Fruit fly (Drosophila melanogaster) whole organism, embryonic: ENCODE data around the gene CG46301.

Experiments used
- CG10321 ChIP-seq: fragments of 200-800 bp; sonication (Bioruptor generic); IDR thresholded peaks from 2 replicates; pipeline ENCODE4 v1.3.6; 2022; ENCODE audit warnings: missing biosample characterization, missing genetic modification characterization
- CG10543 ChIP-seq: fragments of 200-800 bp; sonication (Bioruptor generic); optimal IDR thresholded peaks from 3 replicates; lab custom pipeline; 2017; ENCODE audit warnings: missing biosample characterization, mild to moderate bottlenecking, missing genetic modification characterization, moderate library complexity
- CG10959 ChIP-seq: fragments of 200-800 bp; sonication (Bioruptor generic); IDR thresholded peaks from 2 replicates; pipeline ENCODE4 v1.3.6; 2022; ENCODE audit warnings: missing biosample characterization, missing genetic modification characterization
- CG10979 ChIP-seq: fragments of 200-800 bp; sonication (Bioruptor generic); optimal IDR thresholded peaks from 2 replicates; lab custom pipeline; 2018; ENCODE audit warnings: missing biosample characterization, mild to moderate bottlenecking, missing genetic modification characterization, moderate library complexity
- CG12219 ChIP-seq: fragments of 200-800 bp; sonication (Bioruptor generic); optimal IDR thresholded peaks from 3 replicates; lab custom pipeline; 2018; ENCODE audit warnings: missing biosample characterization, mild to moderate bottlenecking, missing genetic modification characterization
- CG12391 ChIP-seq: fragments of 200-800 bp; sonication (Bioruptor generic); optimal IDR thresholded peaks from 3 replicates; lab custom pipeline; 2018; ENCODE audit warnings: missing biosample characterization, mild to moderate bottlenecking, missing genetic modification characterization, moderate library complexity
- CG13287 ChIP-seq: fragments of 200-800 bp; sonication (Bioruptor generic); IDR thresholded peaks from 2 replicates; pipeline ENCODE4 v1.3.6; 2022; ENCODE audit warnings: missing biosample characterization, missing genetic modification characterization; ENCODE audit not compliant: partially characterized antibody
- CG15696 ChIP-seq: fragments of 200-800 bp; sonication (Bioruptor generic); optimal IDR thresholded peaks from 2 replicates; lab custom pipeline; 2019; ENCODE audit warnings: missing biosample characterization, mild to moderate bottlenecking, missing genetic modification characterization, moderate library complexity
- CG17385 ChIP-seq: fragments of 200-800 bp; sonication (Bioruptor generic); optimal IDR thresholded peaks from 3 replicates; lab custom pipeline; 2018; ENCODE audit warnings: missing biosample characterization, mild to moderate bottlenecking, missing genetic modification characterization
- CG18011 ChIP-seq: fragments of 200-800 bp; sonication (Bioruptor generic); optimal IDR thresholded peaks from 2 replicates; lab custom pipeline; 2017; ENCODE audit warnings: missing biosample characterization, missing genetic modification characterization, mild to moderate bottlenecking, moderate library complexity, missing genotype
- CG3163 ChIP-seq: fragments of 200-800 bp; sonication (Bioruptor generic); optimal IDR thresholded peaks from 3 replicates; lab custom pipeline; 2016; ENCODE audit warnings: missing biosample characterization, missing genetic modification characterization
- CG3407 ChIP-seq: fragments of 200-800 bp; sonication (Bioruptor generic); optimal IDR thresholded peaks from 2 replicates; lab custom pipeline; 2018; ENCODE audit warnings: missing biosample characterization, mild to moderate bottlenecking, missing genetic modification characterization
- CG4360 ChIP-seq: fragments of 200-800 bp; sonication (Bioruptor generic); IDR thresholded peaks from 2 replicates; pipeline ENCODE4 v1.3.6; 2022; ENCODE audit warnings: missing biosample characterization, missing genetic modification characterization
- CG4404 ChIP-seq: fragments of 200-800 bp; sonication (Bioruptor generic); IDR thresholded peaks from 2 replicates; pipeline ENCODE4 v1.3.6; 2022; ENCODE audit warnings: missing biosample characterization, missing genetic modification characterization
- CG5180 ChIP-seq: fragments of 200-800 bp; sonication (Bioruptor generic); optimal IDR thresholded peaks from 3 replicates; lab custom pipeline; 2017; ENCODE audit warnings: missing biosample characterization, missing genetic modification characterization, mild to moderate bottlenecking, moderate library complexity, missing genetic modification reagents
- CG8281 ChIP-seq: fragments of 200-800 bp; sonication (Bioruptor generic); optimal IDR thresholded peaks from 2 replicates; lab custom pipeline; 2018; ENCODE audit warnings: missing biosample characterization, mild to moderate bottlenecking, missing genetic modification characterization, moderate library complexity
- CG8290 ChIP-seq, 3 experiments: fragments of 200-800 bp; sonication (Bioruptor generic); optimal IDR thresholded peaks; 2 replicates each; lab custom pipeline; 2016 to 2019; ENCODE audit warnings: missing biosample characterization in 3 of 3, missing genetic modification characterization in 3 of 3, mild to moderate bottlenecking in 2 of 3, moderate library complexity in 1 of 3
- CG9817 ChIP-seq: fragments of 200-800 bp; sonication (Bioruptor generic); optimal IDR thresholded peaks from 2 replicates; lab custom pipeline; 2018; ENCODE audit warnings: missing biosample characterization, mild to moderate bottlenecking, missing genetic modification characterization, moderate library complexity
- CG9876 ChIP-seq: fragments of 200-800 bp; sonication (Bioruptor generic); optimal IDR thresholded peaks from 2 replicates; lab custom pipeline; 2016; ENCODE audit warnings: missing biosample characterization, missing genetic modification characterization
- D19B ChIP-seq: fragments of 200-800 bp; sonication (Bioruptor generic); optimal IDR thresholded peaks from 2 replicates; lab custom pipeline; 2017; ENCODE audit warnings: missing biosample characterization, mild to moderate bottlenecking, missing genetic modification characterization
- Dbx ChIP-seq: fragments of 200-800 bp; sonication (Bioruptor generic); IDR thresholded peaks from 3 replicates; pipeline ENCODE4 v1.3.6; 2022; ENCODE audit warnings: missing biosample characterization, missing genetic modification characterization
- Dip2 ChIP-seq: fragments of 200-800 bp; sonication (Bioruptor generic); IDR thresholded peaks from 2 replicates; pipeline ENCODE4 v1.3.6; 2022; ENCODE audit warnings: missing biosample characterization, missing genetic modification characterization
- Dll ChIP-seq: fragments of 200-800 bp; sonication (Bioruptor generic); IDR thresholded peaks from 4 replicates; pipeline ENCODE4 v1.3.6; 2022; ENCODE audit warnings: missing biosample characterization, missing genetic modification characterization; ENCODE audit not compliant: partially characterized antibody
- Eip74EF ChIP-seq, 2 experiments: fragments of 200-800 bp in 1 of 2; fragments of >200 bp in 1 of 2; sonication (Bioruptor generic) in 1 of 2; optimal IDR thresholded peaks; 2 replicates each; lab custom pipeline; 2017 to 2019; ENCODE audit warnings: missing biosample characterization in 2 of 2, missing genetic modification characterization in 2 of 2, mild to moderate bottlenecking in 1 of 2, moderate library complexity in 1 of 2
- H2.0 ChIP-seq: fragments of 200-800 bp; sonication (Bioruptor generic); IDR thresholded peaks from 2 replicates; pipeline ENCODE4 v1.3.6; 2022; ENCODE audit warnings: missing biosample characterization, missing genetic modification characterization
- Lhr ChIP-seq: fragments of 200-800 bp; sonication (Bioruptor generic); optimal IDR thresholded peaks from 3 replicates; lab custom pipeline; 2017; ENCODE audit warnings: mild to moderate bottlenecking, missing biosample characterization, missing genetic modification reagents, missing genetic modification characterization
- Mrtf ChIP-seq: fragments of 200-800 bp; sonication (Bioruptor generic); IDR thresholded peaks from 3 replicates; pipeline ENCODE4 v1.3.6; 2022; ENCODE audit warnings: missing biosample characterization, missing genetic modification characterization
- Opbp ChIP-seq: fragments of 200-800 bp; sonication (Bioruptor generic); IDR thresholded peaks from 3 replicates; pipeline ENCODE4 v1.3.6; 2022; ENCODE audit warnings: missing biosample characterization, missing genetic modification characterization; ENCODE audit not compliant: partially characterized antibody
- Ravus ChIP-seq: fragments of 200-800 bp; sonication (Bioruptor generic); IDR thresholded peaks from 2 replicates; pipeline ENCODE4 v1.3.6; 2022; ENCODE audit warnings: missing biosample characterization, missing genetic modification characterization
- Rx ChIP-seq: fragments of 200-800 bp; sonication (Bioruptor generic); IDR thresholded peaks from 2 replicates; pipeline ENCODE4 v1.3.6; 2022; ENCODE audit warnings: missing biosample characterization, missing genetic modification characterization
- TFAM ChIP-seq: fragments of 200-800 bp; sonication (Bioruptor generic); optimal IDR thresholded peaks from 2 replicates; lab custom pipeline; 2017; ENCODE audit warnings: missing biosample characterization, missing genetic modification characterization, inconsistent platforms
- al ChIP-seq: fragments of 200-800 bp; sonication (Bioruptor generic); IDR thresholded peaks from 2 replicates; pipeline ENCODE4 v1.3.6; 2022; ENCODE audit warnings: missing biosample characterization, missing genetic modification characterization
- amos ChIP-seq: fragments of 200-800 bp; sonication (Bioruptor generic); IDR thresholded peaks from 2 replicates; pipeline ENCODE4 v1.3.6; 2022; ENCODE audit warnings: missing biosample characterization, missing genetic modification characterization; ENCODE audit not compliant: partially characterized antibody
- aop ChIP-seq: fragments of 200-800 bp; sonication (Bioruptor generic); IDR thresholded peaks from 2 replicates; pipeline ENCODE4 v1.3.6; 2022; ENCODE audit warnings: missing biosample characterization, missing genetic modification characterization
- bab2 ChIP-seq: fragments of 200-800 bp; sonication (Bioruptor generic); optimal IDR thresholded peaks from 2 replicates; lab custom pipeline; 2016; ENCODE audit warnings: missing biosample characterization, missing genetic modification characterization
- gfzf ChIP-seq: fragments of 200-800 bp; sonication (Bioruptor generic); optimal IDR thresholded peaks from 2 replicates; lab custom pipeline; 2016; ENCODE audit warnings: missing biosample characterization, mild to moderate bottlenecking, missing genetic modification characterization, moderate library complexity
- hbn ChIP-seq: fragments of 200-800 bp; sonication (Bioruptor generic); IDR thresholded peaks from 2 replicates; pipeline ENCODE4 v1.3.6; 2022; ENCODE audit warnings: missing biosample characterization, missing genetic modification characterization; ENCODE audit not compliant: partially characterized antibody
- insv ChIP-seq, 2 experiments: fragments of 200-800 bp; sonication (Bioruptor generic); optimal IDR thresholded peaks; 3 replicates each; lab custom pipeline; 2016 to 2018; ENCODE audit warnings: missing biosample characterization in 2 of 2, missing genetic modification characterization in 2 of 2
- inv ChIP-seq: fragments of 200-800 bp; sonication (Bioruptor generic); IDR thresholded peaks from 2 replicates; pipeline ENCODE4 v1.3.6; 2022; ENCODE audit warnings: missing biosample characterization, missing genetic modification characterization; ENCODE audit not compliant: partially characterized antibody
- knrl ChIP-seq: fragments of 200-800 bp; sonication (Bioruptor generic); IDR thresholded peaks from 3 replicates; pipeline ENCODE4 v1.3.6; 2022; ENCODE audit warnings: missing biosample characterization, missing genetic modification characterization; ENCODE audit not compliant: partially characterized antibody
- nmo ChIP-seq: fragments of 200-800 bp; sonication (Bioruptor generic); optimal IDR thresholded peaks from 2 replicates; lab custom pipeline; 2018; ENCODE audit warnings: missing biosample characterization, mild to moderate bottlenecking, missing genetic modification characterization, moderate library complexity
- org-1 ChIP-seq: fragments of 200-800 bp; sonication (Bioruptor generic); optimal IDR thresholded peaks from 2 replicates; lab custom pipeline; 2017; ENCODE audit warnings: missing biosample characterization, missing genetic modification characterization
- pita ChIP-seq: fragments of 200-800 bp; sonication (Bioruptor generic); optimal IDR thresholded peaks from 2 replicates; lab custom pipeline; 2017; ENCODE audit warnings: missing biosample characterization, mild to moderate bottlenecking, missing genetic modification characterization
- prd ChIP-seq, 3 experiments: fragments of >200 bp in 2 of 3; fragments of 200-800 bp in 1 of 3; sonication (Bioruptor generic) in 1 of 3; optimal IDR thresholded peaks in 2 of 3; IDR thresholded peaks in 1 of 3; 2 replicates in 2 of 3; 3 replicates in 1 of 3; pipeline versions ENCODE4 v1.3.6 to Lab custom; 2017 to 2022; ENCODE audit warnings: missing biosample characterization in 1 of 3, missing genetic modification characterization in 1 of 3
- ro ChIP-seq: fragments of 200-800 bp; sonication (Bioruptor generic); IDR thresholded peaks from 2 replicates; pipeline ENCODE4 v1.3.6; 2022; ENCODE audit warnings: missing biosample characterization, missing genetic modification characterization
- sd ChIP-seq: fragments of 200-800 bp; sonication (Bioruptor generic); optimal IDR thresholded peaks from 3 replicates; lab custom pipeline; 2018; ENCODE audit warnings: missing biosample characterization, mild to moderate bottlenecking, missing genetic modification characterization, moderate library complexity
- sr ChIP-seq: fragments of 200-800 bp; sonication (Bioruptor generic); IDR thresholded peaks from 3 replicates; pipeline ENCODE4 v1.3.6; 2022; ENCODE audit warnings: missing biosample characterization, missing genetic modification characterization
- toy ChIP-seq: fragments of 200-800 bp; sonication (Bioruptor generic); IDR thresholded peaks from 2 replicates; pipeline ENCODE4 v1.3.6; 2022; ENCODE audit warnings: missing biosample characterization, missing genetic modification characterization
- zf30C ChIP-seq: fragments of 200-800 bp; sonication (Bioruptor generic); optimal IDR thresholded peaks from 3 replicates; lab custom pipeline; 2018; ENCODE audit warnings: missing biosample characterization, mild to moderate bottlenecking, missing genetic modification characterization

Gene CG46301

DNA sequence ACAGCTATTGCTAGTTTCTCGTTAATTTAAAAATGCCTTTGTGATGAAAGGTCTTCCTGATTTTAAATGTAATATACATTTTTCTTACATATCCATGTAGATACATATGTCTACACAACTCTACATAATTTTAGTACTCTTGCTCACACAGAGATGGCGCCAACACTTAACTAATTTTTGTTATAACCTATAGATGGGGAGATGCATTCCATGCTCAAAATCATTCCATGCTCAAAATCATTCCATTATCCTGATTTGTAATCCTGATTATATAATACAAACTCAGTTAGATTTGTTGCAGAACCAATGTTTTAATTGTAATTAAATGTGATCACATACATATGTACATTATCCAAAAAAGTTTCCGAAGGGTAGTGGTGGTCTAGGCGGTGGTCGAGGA lies 57.0 kb downstream of the CG46301 start (continued):
- TF ChIP-seq nmo (GFP tag; lab: Kevin White, UChicago) (peak; percentile 35), CG8281 (tag; lab: Kevin White, UChicago) (no peak), Ravus (GFP tag; lab: Robert Waterston, UW) (no peak), CG12219 (GFP tag; lab: Kevin White, UChicago) (no peak), CG12391 (tag; lab: Kevin White, UChicago) (no peak), aop (GFP tag; lab: Robert Waterston, UW) (no peak), Rx (no peak), Dip2 (GFP tag; lab: Robert Waterston, UW) (peak; percentile 97), CG9817 (tag; lab: Kevin White, UChicago) (peak; percentile 18), bab2 (GFP tag; lab: Kevin White, UChicago) (no peak), insv (GFP tag; optimal IDR thresholded peaks at IDR 0.05; lab: Kevin White, UChicago) (no peak), Opbp (GFP tag; lab: Robert Waterston, UW) (peak; percentile 63; the same call in 1 of the 3 replicates), ro (GFP tag; lab: Robert Waterston, UW) (no peak), CG10321 (GFP tag; lab: Robert Waterston, UW) (no peak), CG10959 (GFP tag; lab: Robert Waterston, UW) (no peak), Eip74EF (GFP tag; optimal IDR thresholded peaks at IDR 0.05; lab: Kevin White, UChicago) (no peak), hbn (GFP tag; lab: Robert Waterston, UW) (no peak), amos (GFP tag; lab: Robert Waterston, UW) (peak; percentile 68), CG17385 (no peak), inv (no peak), CG10979 (peak; percentile 84), sd (tag; lab: Kevin White, UChicago) (no peak), CG18011 (no peak), org-1 (no peak), pita (GFP tag; lab: Kevin White, UChicago) (peak; percentile 15), TFAM (GFP tag; lab: Kevin White, UChicago) (no peak), Mrtf (GFP tag; lab: Robert Waterston, UW) (no peak; the same call in 2 of the 3 replicates), CG4360 (GFP tag; lab: Robert Waterston, UW) (no peak), Dbx (GFP tag; lab: Robert Waterston, UW) (no peak), H2.0 (GFP tag; lab: Robert Waterston, UW) (no peak), CG3163 (GFP tag; lab: Kevin White, UChicago) (peak; percentile 7), CG3407 (GFP tag; lab: Kevin White, UChicago) (no peak), CG10543 (no peak), gfzf (GFP tag; lab: Kevin White, UChicago) (no peak), CG4404 (no peak), knrl (GFP tag; lab: Robert Waterston, UW) (peak; percentile 56; the same call in 2 of the 3 replicates), CG9876 (GFP tag; lab: Kevin White, UChicago) (no peak), zf30C (GFP tag; lab: Kevin White, UChicago) (no peak), Lhr (peak; percentile 59), prd (optimal IDR thresholded peaks at IDR 0.05; lab: Kevin White, UChicago) (no peak), prd (GFP tag; IDR thresholded peaks at IDR 0.05; lab: Robert Waterston, UW) (peak; percentile 43; the same call in 2 of the 3 replicates), sr (no peak), CG8290 (GFP tag; optimal IDR thresholded peaks at IDR 0.05; lab: Kevin White, UChicago) (no peak), CG8290 (tag; optimal IDR thresholded peaks at IDR 0.05; lab: Kevin White, UChicago) (no peak), toy (GFP tag; lab: Robert Waterston, UW) (no peak), al (no peak), D19B (GFP tag; lab: Kevin White, UChicago) (no peak), CG15696 (tag; lab: Kevin White, UChicago) (peak; percentile 48), Dll (GFP tag; lab: Robert Waterston, UW) (no peak), CG5180 (GFP tag; lab: Kevin White, UChicago) (no peak), CG13287 (GFP tag; lab: Robert Waterston, UW) (peak; percentile 13; the same call in 1 of the 2 replicates)
